Worm (Caenorhabditis elegans) whole organism, dauer: ENCODE data around the gene vav-1.

ENCODE experiments used
- unc-62 ChIP-seq: sonication (generic microtip); optimal IDR thresholded peaks from 2 replicates; lab custom pipeline; 2017; ENCODE audit warnings: missing biosample characterization, missing genetic modification reagents, missing genetic modification characterization

Gene vav-1

ce11 chrX:9194081-9194480 lies 37.9 kb downstream of the vav-1 start:
- no peak for TF ChIP-seq unc-62 (GFP tag; lab: Kevin White, UChicago)

- TF ChIP-seq unc-62 (GFP tag; lab: Kevin White, UChicago) = no peak
These were observed 40.0 kb downstream of the vav-1 start, which contains the start of gene Y81B9A.1 for ce11 chrX:9191795-9192494. TSS of gene Y81B9A.1 (plus strand) at chrX:9192444.

ce11 chrX:9183836-9184235 lies 48.1 kb downstream of the vav-1 start, which contains the start of gene Y81B9A.2:
TSS of gene Y81B9A.2 (plus strand) at chrX:9184136.
- no peak for TF ChIP-seq unc-62 (GFP tag; lab: Kevin White, UChicago)

- no peak for TF ChIP-seq unc-62 (GFP tag; lab: Kevin White, UChicago)
These were observed 49.8 kb downstream of the vav-1 start, which contains the start of gene Y81B9A.3 for ce11 chrX:9182140-9182539. TSS of gene Y81B9A.3 (plus strand) at chrX:9182440.

- TF ChIP-seq unc-62 (GFP tag; lab: Kevin White, UChicago) = no peak
These were observed 51.1 kb downstream of the vav-1 start, which contains the start of gene Y81B9A.4 for ce11 chrX:9180823-9181222. TSS of gene Y81B9A.4 (minus strand) at chrX:9180923.

- TF ChIP-seq unc-62 (GFP tag; lab: Kevin White, UChicago) = no peak
These were observed 57.5 kb downstream of the vav-1 start, which contains the start of gene B0563.8 for ce11 chrX:9174409-9174808. TSS of gene B0563.8 (minus strand) at chrX:9174509.

ce11 chrX:9172733-9173132 lies 59.2 kb downstream of the vav-1 start:
- TF ChIP-seq unc-62 (GFP tag; lab: Kevin White, UChicago) = no peak

ce11 chrX:9172278-9172677 lies 59.7 kb downstream of the vav-1 start, which contains the start of gene B0563.18:
TSS of gene B0563.18 (plus strand) at chrX:9172578.
- TF ChIP-seq unc-62 (GFP tag; lab: Kevin White, UChicago) = no peak

- no peak for TF ChIP-seq unc-62 (GFP tag; lab: Kevin White, UChicago)
These were observed 60.7 kb downstream of the vav-1 start, which contains the start of gene B0563.1 for ce11 chrX:9171241-9171640. TSS of gene B0563.1 (plus strand) at chrX:9171541.

- no peak for TF ChIP-seq unc-62 (GFP tag; lab: Kevin White, UChicago)
These were observed 61.9 kb downstream of the vav-1 start for ce11 chrX:9170058-9170457.

- no peak for TF ChIP-seq unc-62 (GFP tag; lab: Kevin White, UChicago)
These were observed 63.7 kb downstream of the vav-1 start, which contains the start of gene B0563.9 for ce11 chrX:9168239-9168638. TSS of gene B0563.9 (plus strand) at chrX:9168539.

ce11 chrX:9166921-9167320 lies 65.0 kb downstream of the vav-1 start, which contains the start of gene B0563.10:
TSS of gene B0563.10 (minus strand) at chrX:9167245.
- TF ChIP-seq unc-62 (GFP tag; lab: Kevin White, UChicago) = no peak
